Fruit fly (Drosophila melanogaster) whole organism, embryonic: Measurements from ENCODE around the gene slow.

ENCODE experiments used
- Asciz ChIP-seq: fragments of 200-800 bp; sonication (Bioruptor generic); optimal IDR thresholded peaks from 2 replicates; lab custom pipeline; 2017; ENCODE audit warnings: missing biosample characterization, mild to moderate bottlenecking, missing genetic modification characterization, missing genetic modification reagents
- Blimp-1 ChIP-seq: fragments of 200-800 bp; sonication (Bioruptor generic); optimal IDR thresholded peaks from 3 replicates; lab custom pipeline; 2018; ENCODE audit warnings: missing biosample characterization, missing genetic modification characterization, mild to moderate bottlenecking, moderate library complexity, missing genetic modification reagents
- Bteb2 ChIP-seq: fragments of 200-800 bp; sonication (Bioruptor generic); optimal IDR thresholded peaks from 2 replicates; lab custom pipeline; 2016; ENCODE audit warnings: missing biosample characterization, missing genetic modification characterization
- CG10321 ChIP-seq: fragments of 200-800 bp; sonication (Bioruptor generic); IDR thresholded peaks from 2 replicates; pipeline ENCODE4 v1.3.6; 2022; ENCODE audit warnings: missing biosample characterization, missing genetic modification characterization
- CG10431 ChIP-seq: fragments of 200-800 bp; sonication (Bioruptor generic); optimal IDR thresholded peaks from 3 replicates; lab custom pipeline; 2018; ENCODE audit warnings: missing biosample characterization, mild to moderate bottlenecking, missing genetic modification characterization
- CG14710 ChIP-seq: fragments of 200-800 bp; sonication (Bioruptor generic); optimal IDR thresholded peaks from 3 replicates; lab custom pipeline; 2019; ENCODE audit warnings: missing biosample characterization, mild to moderate bottlenecking, missing genetic modification characterization, moderate library complexity
- CG15479 ChIP-seq: fragments of 200-800 bp; sonication (Bioruptor generic); optimal IDR thresholded peaks from 3 replicates; lab custom pipeline; 2019; ENCODE audit warnings: missing biosample characterization, mild to moderate bottlenecking, missing genetic modification characterization, moderate library complexity
- CG16779 ChIP-seq: fragments of 200-800 bp; sonication (Bioruptor generic); IDR thresholded peaks from 2 replicates; pipeline ENCODE4 v1.3.6; 2022; ENCODE audit warnings: missing biosample characterization, missing genetic modification characterization
- CG17912 ChIP-seq: fragments of 200-800 bp; sonication (Bioruptor generic); optimal IDR thresholded peaks from 2 replicates; lab custom pipeline; 2018; ENCODE audit warnings: missing biosample characterization, mild to moderate bottlenecking, missing genetic modification characterization
- CG18262 ChIP-seq: fragments of 200-800 bp; optimal IDR thresholded peaks from 3 replicates; lab custom pipeline; 2019; ENCODE audit warnings: missing biosample characterization, mild to moderate bottlenecking, missing genetic modification characterization, moderate library complexity
- CG18619 ChIP-seq: fragments of 200-800 bp; sonication (Bioruptor generic); optimal IDR thresholded peaks from 3 replicates; lab custom pipeline; 2017; ENCODE audit warnings: missing biosample characterization, mild to moderate bottlenecking, missing genetic modification characterization
- CG2129 ChIP-seq: fragments of 200-800 bp; sonication (Bioruptor generic); IDR thresholded peaks from 2 replicates; pipeline ENCODE4 v1.3.6; 2022; ENCODE audit warnings: missing biosample characterization, missing genetic modification characterization; ENCODE audit not compliant: partially characterized antibody
- CG2875 ChIP-seq: fragments of 200-800 bp; sonication (Bioruptor generic); optimal IDR thresholded peaks from 2 replicates; lab custom pipeline; 2017; ENCODE audit warnings: missing biosample characterization, mild to moderate bottlenecking, missing genetic modification characterization, missing genetic modification reagents
- CG3726 ChIP-seq: fragments of 200-800 bp; sonication (Bioruptor generic); IDR thresholded peaks from 3 replicates; pipeline ENCODE4, ENCODE4 v1.3.6; 2022; ENCODE audit warnings: missing biosample characterization, missing genetic modification characterization
- CG4854 ChIP-seq: fragments of 200-800 bp; sonication (Bioruptor generic); optimal IDR thresholded peaks from 2 replicates; lab custom pipeline; 2016; ENCODE audit warnings: missing biosample characterization, missing genetic modification characterization, inconsistent platforms
- CG5180 ChIP-seq: fragments of 200-800 bp; sonication (Bioruptor generic); optimal IDR thresholded peaks from 3 replicates; lab custom pipeline; 2017; ENCODE audit warnings: missing biosample characterization, missing genetic modification characterization, mild to moderate bottlenecking, moderate library complexity, missing genetic modification reagents
- CG7928 ChIP-seq: fragments of 200-800 bp; sonication (Bioruptor generic); optimal IDR thresholded peaks from 2 replicates; lab custom pipeline; 2017; ENCODE audit warnings: missing biosample characterization, mild to moderate bottlenecking, missing genetic modification characterization
- CG7987 ChIP-seq: fragments of 200-800 bp; sonication (Bioruptor generic); optimal IDR thresholded peaks from 2 replicates; lab custom pipeline; 2018; ENCODE audit warnings: missing biosample characterization, mild to moderate bottlenecking, missing genetic modification characterization, moderate library complexity
- CG8478 ChIP-seq: fragments of >200 bp; optimal IDR thresholded peaks from 2 replicates; lab custom pipeline; 2018
- CG8944 ChIP-seq: fragments of 200-800 bp; sonication (Bioruptor generic); optimal IDR thresholded peaks from 3 replicates; lab custom pipeline; 2016; ENCODE audit warnings: missing biosample characterization, missing genetic modification characterization
- CG9932 ChIP-seq: fragments of 200-800 bp; sonication (Bioruptor generic); IDR thresholded peaks from 2 replicates; pipeline ENCODE4 v1.3.6; 2022; ENCODE audit warnings: missing biosample characterization, missing genetic modification characterization
- CkIIα-i1 ChIP-seq: fragments of 200-800 bp; sonication (Bioruptor generic); IDR thresholded peaks from 2 replicates; pipeline ENCODE4 v1.3.6; 2022; ENCODE audit warnings: missing biosample characterization, missing genetic modification characterization
- Drgx ChIP-seq: fragments of 200-800 bp; sonication (Bioruptor generic); IDR thresholded peaks from 2 replicates; pipeline ENCODE4 v1.3.6; 2022; ENCODE audit warnings: missing biosample characterization, missing genetic modification characterization
- E2f2 ChIP-seq: fragments of 200-800 bp; sonication (Bioruptor generic); IDR thresholded peaks from 2 replicates; pipeline ENCODE4 v1.3.6; 2022; ENCODE audit warnings: missing biosample characterization, missing genetic modification characterization
- Hr39 ChIP-seq: fragments of >200 bp; optimal IDR thresholded peaks from 2 replicates; lab custom pipeline; 2017
- Max ChIP-seq: fragments of 200-800 bp; sonication (Bioruptor generic); optimal IDR thresholded peaks from 2 replicates; lab custom pipeline; 2016; ENCODE audit warnings: missing biosample characterization, mild to moderate bottlenecking, missing genetic modification characterization
- Neu2 ChIP-seq: fragments of 200-800 bp; sonication (Bioruptor generic); optimal IDR thresholded peaks from 3 replicates; lab custom pipeline; 2016; ENCODE audit warnings: missing biosample characterization, missing genetic modification characterization, borderline replicate concordance
- Oaz ChIP-seq: fragments of 200-800 bp; sonication (Bioruptor generic); IDR thresholded peaks from 2 replicates; pipeline ENCODE4 v1.3.6; 2022; ENCODE audit warnings: missing biosample characterization, missing genetic modification characterization
- Pdp1 ChIP-seq, 2 experiments: fragments of 200-800 bp; sonication (Bioruptor generic); optimal IDR thresholded peaks; 3 replicates each; lab custom pipeline; 2016; ENCODE audit warnings: missing biosample characterization in 2 of 2, missing genetic modification characterization in 2 of 2, mild to moderate bottlenecking in 1 of 2, moderate library complexity in 1 of 2
- Ptx1 ChIP-seq: fragments of 200-800 bp; sonication (Bioruptor generic); IDR thresholded peaks from 2 replicates; pipeline ENCODE4 v1.3.6; 2022; ENCODE audit warnings: missing biosample characterization, missing genetic modification characterization
- Xbp1 ChIP-seq: fragments of 200-800 bp; sonication (Bioruptor generic); optimal IDR thresholded peaks from 3 replicates; lab custom pipeline; 2016; ENCODE audit warnings: missing biosample characterization, mild to moderate bottlenecking, missing genetic modification characterization
- ci ChIP-seq: fragments of 200-800 bp; sonication (Bioruptor generic); IDR thresholded peaks from 3 replicates; pipeline ENCODE4 v1.3.6; 2022; ENCODE audit warnings: missing biosample characterization, missing genetic modification characterization
- crc ChIP-seq: fragments of 200-800 bp; sonication (Bioruptor generic); optimal IDR thresholded peaks from 2 replicates; lab custom pipeline; 2016; ENCODE audit warnings: missing biosample characterization, missing genetic modification characterization
- croc ChIP-seq: fragments of 200-800 bp; sonication (Bioruptor generic); conservative IDR thresholded peaks from 3 replicates; pipeline ENCODE4 v1.3.6; 2022; ENCODE audit warnings: missing biosample characterization, missing genetic modification characterization
- gro ChIP-seq: fragments of 200-800 bp; sonication (Bioruptor generic); optimal IDR thresholded peaks from 2 replicates; lab custom pipeline; 2016; ENCODE audit warnings: missing biosample characterization, missing genetic modification characterization
- jumu ChIP-seq: fragments of 200-800 bp; sonication (Bioruptor generic); optimal IDR thresholded peaks from 3 replicates; lab custom pipeline; 2016; ENCODE audit warnings: missing biosample characterization, missing genetic modification characterization
- knrl ChIP-seq: fragments of 200-800 bp; sonication (Bioruptor generic); IDR thresholded peaks from 3 replicates; pipeline ENCODE4 v1.3.6; 2022; ENCODE audit warnings: missing biosample characterization, missing genetic modification characterization; ENCODE audit not compliant: partially characterized antibody
- nau ChIP-seq: fragments of 200-800 bp; sonication (Bioruptor generic); optimal IDR thresholded peaks from 3 replicates; lab custom pipeline; 2017; ENCODE audit warnings: missing biosample characterization, mild to moderate bottlenecking, missing genetic modification characterization, missing genetic modification reagents
- sens ChIP-seq: fragments of 200-800 bp; sonication (Bioruptor generic); peaks from one replicate; lab custom pipeline; 2016; ENCODE audit warnings: missing biosample characterization, missing genetic modification characterization
- sna ChIP-seq: fragments of 200-800 bp; sonication (Bioruptor generic); IDR thresholded peaks from 2 replicates; pipeline ENCODE4 v1.3.6; 2022; ENCODE audit warnings: missing biosample characterization, missing genetic modification characterization; ENCODE audit not compliant: partially characterized antibody
- sqz ChIP-seq: fragments of 200-800 bp; sonication (Bioruptor generic); optimal IDR thresholded peaks from 3 replicates; lab custom pipeline; 2018; ENCODE audit warnings: missing biosample characterization, mild to moderate bottlenecking, missing genetic modification characterization
- ssp ChIP-seq: fragments of 200-800 bp; sonication (Bioruptor generic); IDR thresholded peaks from 2 replicates; pipeline ENCODE4 v1.3.6; 2022; ENCODE audit warnings: missing biosample characterization, missing genetic modification characterization
- tx ChIP-seq: fragments of 200-800 bp; sonication (Bioruptor generic); optimal IDR thresholded peaks from 2 replicates; lab custom pipeline; 2016; ENCODE audit warnings: missing biosample characterization, missing genetic modification characterization
- unpg ChIP-seq: fragments of 200-800 bp; sonication (Bioruptor generic); optimal IDR thresholded peaks from 3 replicates; lab custom pipeline; 2018; ENCODE audit warnings: missing biosample characterization, mild to moderate bottlenecking, missing genetic modification characterization, moderate library complexity
- z ChIP-seq: fragments of 200-800 bp; sonication (Bioruptor generic); IDR thresholded peaks from 3 replicates; pipeline ENCODE4 v1.3.6; 2022; ENCODE audit warnings: missing biosample characterization, missing genetic modification characterization
- zen ChIP-seq: fragments of 200-800 bp; sonication (Bioruptor generic); optimal IDR thresholded peaks from 3 replicates; lab custom pipeline; 2018; ENCODE audit warnings: missing biosample characterization, mild to moderate bottlenecking, missing genetic modification characterization, moderate library complexity

Gene slow

DNA sequence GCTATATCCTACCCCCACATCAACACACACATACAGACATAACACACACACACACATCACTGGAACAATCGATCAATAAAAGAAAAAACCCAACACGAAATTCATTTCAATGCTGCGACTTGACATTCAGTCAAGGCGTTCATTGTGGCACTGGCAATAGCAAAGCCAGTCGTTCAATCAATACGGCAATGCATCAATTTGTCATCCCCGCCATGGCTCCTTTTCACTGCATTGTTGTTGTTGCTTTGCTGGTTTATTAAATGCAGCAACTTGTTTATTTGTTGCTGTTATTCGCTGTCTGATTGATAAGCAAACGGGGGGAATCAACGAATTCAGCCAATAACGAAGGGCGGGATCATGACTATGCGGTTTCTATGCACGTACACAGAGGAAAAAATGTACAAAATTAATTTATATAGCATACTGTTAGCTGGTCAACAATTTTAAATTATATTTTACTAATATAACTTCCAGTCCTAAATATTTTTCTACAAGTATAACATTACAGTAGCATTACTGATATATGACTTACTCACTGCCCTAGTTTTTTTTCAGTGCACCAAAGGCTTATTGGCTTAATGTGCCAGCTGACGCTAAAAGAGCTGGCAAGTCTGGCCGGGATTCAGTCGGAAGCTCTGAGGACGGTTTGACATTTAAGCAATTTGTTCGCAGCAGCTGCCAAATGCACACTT lies 8.4 kb upstream of the slow start (continued):
- TF ChIP-seq Pdp1 (GFP tag; optimal IDR thresholded peaks at IDR 0.05; lab: Kevin White, UChicago) = no peak
- no peak for TF ChIP-seq Hr39 (lab: Kevin White, UChicago)
- TF ChIP-seq CG2875 = no peak
- no peak for TF ChIP-seq Drgx (GFP tag; lab: Robert Waterston, UW)
- no peak for TF ChIP-seq sqz (GFP tag; lab: Kevin White, UChicago)
- no peak for TF ChIP-seq croc (GFP tag; lab: Robert Waterston, UW)
- no peak for TF ChIP-seq CG2129 (GFP tag; lab: Robert Waterston, UW)
- no peak for TF ChIP-seq CG17912 (GFP tag; lab: Kevin White, UChicago)
- TF ChIP-seq CG15479 (GFP tag; lab: Kevin White, UChicago) = no peak
- no peak for TF ChIP-seq zen (tag; lab: Kevin White, UChicago)
- TF ChIP-seq Max (GFP tag; lab: Kevin White, UChicago) = no peak
- TF ChIP-seq sna (GFP tag; lab: Robert Waterston, UW) = no peak
- TF ChIP-seq jumu (GFP tag; lab: Kevin White, UChicago) = no peak
- TF ChIP-seq CG16779 = no peak
- no peak for TF ChIP-seq gro
- TF ChIP-seq z (GFP tag; lab: Robert Waterston, UW) = no peak
- peak; percentile 39 for TF ChIP-seq unpg (GFP tag; lab: Kevin White, UChicago)
- no peak for TF ChIP-seq CG8478
- no peak for TF ChIP-seq CG8944 (GFP tag; lab: Kevin White, UChicago)
- TF ChIP-seq Neu2 (GFP tag; lab: Kevin White, UChicago) = no peak
- TF ChIP-seq Asciz (GFP tag; lab: Kevin White, UChicago) = peak; percentile 1
- no peak for TF ChIP-seq tx (GFP tag; lab: Kevin White, UChicago)
- no peak for TF ChIP-seq CG18619 (GFP tag; lab: Kevin White, UChicago)
- no peak for TF ChIP-seq CG14710 (tag; lab: Kevin White, UChicago)
- TF ChIP-seq CG7928 = no peak
- no peak for TF ChIP-seq CG7987
- no peak for TF ChIP-seq CG3726 (GFP tag; lab: Robert Waterston, UW)
- no peak for TF ChIP-seq CkIIα-i1
- no peak for TF ChIP-seq nau (GFP tag; lab: Kevin White, UChicago)
- peak; percentile 18 for TF ChIP-seq CG18262
- peak; percentile 31 for TF ChIP-seq Xbp1 (GFP tag; lab: Kevin White, UChicago)
- no peak for TF ChIP-seq E2f2 (GFP tag; lab: Robert Waterston, UW)

DNA sequence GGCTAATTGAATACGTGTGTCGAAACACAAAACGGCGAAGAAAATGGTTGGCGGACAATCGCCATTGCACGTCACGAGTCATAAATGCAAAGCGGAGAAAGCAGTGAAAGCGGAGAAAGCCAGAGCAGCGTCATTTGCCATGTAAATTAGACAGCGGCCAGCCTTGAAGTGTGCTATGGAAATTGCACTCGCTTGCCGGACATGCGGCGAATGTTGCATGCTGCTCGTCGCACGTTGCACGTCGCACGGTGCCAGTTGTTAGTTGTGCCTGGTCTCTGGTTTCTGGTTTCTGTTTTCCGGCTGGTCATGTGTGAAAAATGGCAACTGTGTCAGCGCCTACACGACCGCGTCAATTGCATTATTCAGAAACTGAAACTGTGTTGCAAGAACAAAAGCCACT lies 6.7 kb upstream of the slow start:
- TF ChIP-seq knrl (GFP tag; lab: Robert Waterston, UW) (0 out of 3 replicates have a peak, but pooled peaks have one; percentile 8), CG4854 (GFP tag; lab: Kevin White, UChicago) (no peak), ci (GFP tag; lab: Robert Waterston, UW) (0 out of 3 replicates have a peak, but pooled peaks have one; percentile 34), Bteb2 (GFP tag; lab: Kevin White, UChicago) (no peak), crc (no peak), CG9932 (GFP tag; lab: Robert Waterston, UW) (0 out of 2 replicates have a peak, but pooled peaks have one; percentile 28), sens (GFP tag; lab: Kevin White, UChicago) (no peak), Blimp-1 (GFP tag; lab: Kevin White, UChicago) (peak; percentile 46), CG10321 (GFP tag; lab: Robert Waterston, UW) (no peak), CG5180 (GFP tag; lab: Kevin White, UChicago) (peak; percentile 69), E2f2 (GFP tag; lab: Robert Waterston, UW) (no peak), CG10431 (GFP tag; lab: Kevin White, UChicago) (peak; percentile 34), Oaz (GFP tag; lab: Robert Waterston, UW) (0 out of 2 replicates have a peak, but pooled peaks have one; percentile 19), Ptx1 (GFP tag; lab: Robert Waterston, UW) (no peak), ssp (GFP tag; lab: Robert Waterston, UW) (0 out of 2 replicates have a peak, but pooled peaks have one; percentile 5)
- TF ChIP-seq, all 482 proteins: peak for 8
